Worm (Caenorhabditis elegans): Measurements from ENCODE around the gene M04B2.2.

ce11 chrIV:11563090-11563489 lies 35.2 kb downstream of the M04B2.2 start:
- TF ChIP-seq rec-8 (tag; optimal IDR thresholded peaks at IDR 0.05): no peak
- TF ChIP-seq ztf-18 (tag; optimal IDR thresholded peaks at IDR 0.05): no peak
- no peak for TF ChIP-seq unc-62 (GFP tag; optimal IDR thresholded peaks at IDR 0.05)
- no peak for TF ChIP-seq ceh-91 (GFP tag; IDR thresholded peaks at IDR 0.05)
- no peak for TF ChIP-seq attf-5 (GFP tag; optimal IDR thresholded peaks at IDR 0.05)
- no peak for TF ChIP-seq dpff-1 (tag; optimal IDR thresholded peaks at IDR 0.05)
- no peak for TF ChIP-seq fkh-3 (tag; optimal IDR thresholded peaks at IDR 0.05)
- no peak for TF ChIP-seq ztf-28 (GFP tag; IDR thresholded peaks at IDR 0.05)
- TF ChIP-seq ama-1 (optimal IDR thresholded peaks at IDR 0.05): no peak
- no peak for TF ChIP-seq ama-1 (GFP tag; optimal IDR thresholded peaks at IDR 0.05)
- TF ChIP-seq F10E7.11 (tag; optimal IDR thresholded peaks at IDR 0.05): no peak
- no peak for TF ChIP-seq D2030.7 (GFP tag; IDR thresholded peaks at IDR 0.05)
- TF ChIP-seq ztf-25 (GFP tag; IDR thresholded peaks at IDR 0.05): no peak
- 0 out of 2 replicates have a peak, but pooled peaks have one; percentile 11 for TF ChIP-seq ekl-4 (GFP tag; IDR thresholded peaks at IDR 0.05)
- no peak for TF ChIP-seq ZK185.1 (tag; optimal IDR thresholded peaks at IDR 0.05; ENCODE audit: poor library complexity, severe bottlenecking)

All from whole organism, young adult.